Fruit fly (Drosophila melanogaster) whole organism, prepupa: ENCODE results near the gene CG2059.

ENCODE experiments used
- CG16779 ChIP-seq: fragments of 200-800 bp; sonication (Bioruptor generic); optimal IDR thresholded peaks from 3 replicates; lab custom pipeline; 2017; ENCODE audit warnings: missing biosample characterization, mild to moderate bottlenecking, missing genetic modification characterization
- CG6276 ChIP-seq: fragments of 200-800 bp; sonication (Bioruptor generic); optimal IDR thresholded peaks from 2 replicates; lab custom pipeline; 2017; ENCODE audit warnings: missing biosample characterization, mild to moderate bottlenecking, missing genetic modification characterization
- CG6854 ChIP-seq: fragments of 200-800 bp; sonication (Bioruptor generic); optimal IDR thresholded peaks from 2 replicates; lab custom pipeline; 2017; ENCODE audit warnings: missing biosample characterization, mild to moderate bottlenecking, missing genetic modification characterization
- Ets21C ChIP-seq: fragments of 200-800 bp; sonication (Bioruptor generic); optimal IDR thresholded peaks from 3 replicates; lab custom pipeline; 2016; ENCODE audit warnings: missing biosample characterization, missing genetic modification characterization
- Gug ChIP-seq: fragments of 200-800 bp; sonication (Bioruptor generic); IDR thresholded peaks from 2 replicates; pipeline ENCODE4 v1.3.6; 2022; ENCODE audit warnings: missing biosample characterization, missing genetic modification characterization
- Sox14 ChIP-seq: fragments of 200-800 bp; sonication (Bioruptor generic); optimal IDR thresholded peaks from 3 replicates; lab custom pipeline; 2016; ENCODE audit warnings: missing biosample characterization, missing genetic modification characterization
- dsx ChIP-seq: fragments of 200-800 bp; optimal IDR thresholded peaks from 3 replicates; lab custom pipeline; 2019; ENCODE audit warnings: missing biosample characterization, mild to moderate bottlenecking, missing genetic modification characterization, moderate library complexity; ENCODE audit not compliant: poor library complexity, severe bottlenecking
- svp ChIP-seq: fragments of 200-800 bp; sonication (Bioruptor generic); peaks from one replicate; lab custom pipeline; 2016; ENCODE audit warnings: missing biosample characterization, missing genetic modification characterization
- vri ChIP-seq: fragments of 200-800 bp; sonication (Bioruptor generic); optimal IDR thresholded peaks from 3 replicates; lab custom pipeline; 2016; ENCODE audit warnings: missing biosample characterization, mild to moderate bottlenecking, missing genetic modification characterization

dm6 chrX:7302329-7302728 is 16.2 kb downstream of the CG2059 start:
- peak; percentile 85 for TF ChIP-seq CG6854 (GFP tag; lab: Kevin White, UChicago)
- peak; percentile 93 for TF ChIP-seq svp (GFP tag; lab: Kevin White, UChicago)
- peak; percentile 94 for TF ChIP-seq Sox14 (GFP tag; lab: Kevin White, UChicago)
- peak; percentile 83 for TF ChIP-seq Gug (GFP tag; lab: Robert Waterston, UW)
- TF ChIP-seq Ets21C (GFP tag; lab: Kevin White, UChicago): peak; percentile 93
- TF ChIP-seq CG16779 (tag; lab: Kevin White, UChicago): peak; percentile 86
- TF ChIP-seq dsx (GFP tag; lab: Kevin White, UChicago): peak; percentile 84
- TF ChIP-seq vri (GFP tag; lab: Kevin White, UChicago): peak; percentile 81
- peak; percentile 68 for TF ChIP-seq CG6276 (GFP tag; lab: Kevin White, UChicago)
